Fruit fly (Drosophila melanogaster) whole organism, embryonic: Measurements from ENCODE around the gene CG32260.

Experiments used
- Aef1 ChIP-seq: fragments of 200-800 bp; sonication (Bioruptor generic); IDR thresholded peaks from 3 replicates; pipeline ENCODE4 v1.3.6; 2022; ENCODE audit warnings: missing biosample characterization, missing genetic modification characterization
- Atf6 ChIP-seq: fragments of 200-800 bp; sonication (Bioruptor generic); IDR thresholded peaks from 2 replicates; pipeline ENCODE4 v1.3.6; 2022; ENCODE audit warnings: missing biosample characterization, missing genetic modification characterization
- B-H1 ChIP-seq: fragments of 200-800 bp; sonication (Bioruptor generic); IDR thresholded peaks from 3 replicates; pipeline ENCODE4 v1.3.6; 2022; ENCODE audit warnings: missing biosample characterization, missing genetic modification characterization
- Blimp-1 ChIP-seq: fragments of 200-800 bp; sonication (Bioruptor generic); optimal IDR thresholded peaks from 3 replicates; lab custom pipeline; 2018; ENCODE audit warnings: missing biosample characterization, missing genetic modification characterization, mild to moderate bottlenecking, moderate library complexity, missing genetic modification reagents
- C15 ChIP-seq: fragments of 200-800 bp; sonication (Bioruptor generic); IDR thresholded peaks from 3 replicates; pipeline ENCODE4 v1.3.6; 2022; ENCODE audit warnings: missing biosample characterization, missing genetic modification characterization
- CG1024 ChIP-seq: fragments of 200-800 bp; sonication (Bioruptor generic); IDR thresholded peaks from 2 replicates; pipeline ENCODE4 v1.3.6; 2022; ENCODE audit warnings: missing biosample characterization, missing genetic modification characterization
- CG10565 ChIP-seq: fragments of 200-800 bp; sonication (Bioruptor generic); optimal IDR thresholded peaks from 3 replicates; lab custom pipeline; 2016; ENCODE audit warnings: missing biosample characterization, mild to moderate bottlenecking, missing genetic modification characterization
- CG11723 ChIP-seq: fragments of 200-800 bp; sonication (Bioruptor generic); optimal IDR thresholded peaks from 2 replicates; lab custom pipeline; 2017; ENCODE audit warnings: missing biosample characterization, mild to moderate bottlenecking, missing genetic modification characterization
- CG13894 ChIP-seq: fragments of 200-800 bp; sonication (Bioruptor generic); optimal IDR thresholded peaks from 3 replicates; lab custom pipeline; 2018; ENCODE audit warnings: missing biosample characterization, mild to moderate bottlenecking, missing genetic modification characterization, moderate library complexity
- CG15269 ChIP-seq: fragments of 200-800 bp; sonication (Bioruptor generic); optimal IDR thresholded peaks from 2 replicates; lab custom pipeline; 2018; ENCODE audit warnings: missing biosample characterization, mild to moderate bottlenecking, missing genetic modification characterization, moderate library complexity
- CG1602 ChIP-seq: fragments of 200-800 bp; sonication (Bioruptor generic); optimal IDR thresholded peaks from 3 replicates; lab custom pipeline; 2016; ENCODE audit warnings: missing biosample characterization, missing genetic modification characterization
- CG16863 ChIP-seq: fragments of 200-800 bp; sonication (Bioruptor generic); optimal IDR thresholded peaks from 3 replicates; lab custom pipeline; 2016; ENCODE audit warnings: missing biosample characterization, missing genetic modification characterization
- CG17612 ChIP-seq: fragments of 200-800 bp; sonication (Bioruptor generic); IDR thresholded peaks from 2 replicates; pipeline ENCODE4 v1.3.6; 2022; ENCODE audit warnings: missing biosample characterization, missing genetic modification characterization
- CG2678 ChIP-seq: fragments of 200-800 bp; sonication (Bioruptor generic); optimal IDR thresholded peaks from 3 replicates; lab custom pipeline; 2019; ENCODE audit warnings: missing biosample characterization, mild to moderate bottlenecking, missing genetic modification characterization, moderate library complexity
- CG30403 ChIP-seq: fragments of 200-800 bp; sonication (Bioruptor generic); optimal IDR thresholded peaks from 3 replicates; lab custom pipeline; 2016; ENCODE audit warnings: missing biosample characterization, missing genetic modification characterization
- CG30431 ChIP-seq: fragments of 200-800 bp; sonication (Bioruptor generic); optimal IDR thresholded peaks from 2 replicates; lab custom pipeline; 2017; ENCODE audit warnings: missing biosample characterization, missing genetic modification characterization
- CG3065 ChIP-seq: fragments of 200-800 bp; sonication (Bioruptor generic); optimal IDR thresholded peaks from 2 replicates; lab custom pipeline; 2016; ENCODE audit warnings: missing biosample characterization, missing genetic modification characterization
- CG32772 ChIP-seq: fragments of 200-800 bp; sonication (Bioruptor generic); IDR thresholded peaks from 2 replicates; pipeline ENCODE4 v1.3.6; 2022; ENCODE audit warnings: missing biosample characterization, missing genetic modification characterization
- CG4360 ChIP-seq: fragments of 200-800 bp; sonication (Bioruptor generic); IDR thresholded peaks from 2 replicates; pipeline ENCODE4 v1.3.6; 2022; ENCODE audit warnings: missing biosample characterization, missing genetic modification characterization
- CG5180 ChIP-seq: fragments of 200-800 bp; sonication (Bioruptor generic); optimal IDR thresholded peaks from 3 replicates; lab custom pipeline; 2017; ENCODE audit warnings: missing biosample characterization, missing genetic modification characterization, mild to moderate bottlenecking, moderate library complexity, missing genetic modification reagents
- CG6813 ChIP-seq: fragments of 200-800 bp; sonication (Bioruptor generic); optimal IDR thresholded peaks from 2 replicates; lab custom pipeline; 2017; ENCODE audit warnings: missing biosample characterization, missing genetic modification characterization, mild to moderate bottlenecking, moderate library complexity, missing genetic modification reagents
- CG7839 ChIP-seq: fragments of 200-800 bp; sonication (Bioruptor generic); optimal IDR thresholded peaks from 3 replicates; lab custom pipeline; 2018; ENCODE audit warnings: missing biosample characterization, mild to moderate bottlenecking, missing genetic modification characterization, moderate library complexity
- D19B ChIP-seq: fragments of 200-800 bp; sonication (Bioruptor generic); optimal IDR thresholded peaks from 2 replicates; lab custom pipeline; 2017; ENCODE audit warnings: missing biosample characterization, mild to moderate bottlenecking, missing genetic modification characterization
- Ets65A ChIP-seq: fragments of 200-800 bp; sonication (Bioruptor generic); peaks from one replicate; lab custom pipeline; 2016; ENCODE audit warnings: missing biosample characterization, missing genetic modification characterization
- Hmx ChIP-seq: fragments of 200-800 bp; sonication (Bioruptor generic); optimal IDR thresholded peaks from 2 replicates; lab custom pipeline; 2016; ENCODE audit warnings: missing biosample characterization, missing genetic modification characterization
- Mad ChIP-seq: fragments of 200-800 bp; sonication (Bioruptor generic); optimal IDR thresholded peaks from 2 replicates; lab custom pipeline; 2016; ENCODE audit warnings: missing biosample characterization, missing genetic modification characterization
- Mrtf ChIP-seq: fragments of 200-800 bp; sonication (Bioruptor generic); IDR thresholded peaks from 3 replicates; pipeline ENCODE4 v1.3.6; 2022; ENCODE audit warnings: missing biosample characterization, missing genetic modification characterization
- PHDP ChIP-seq: fragments of 200-800 bp; sonication (Bioruptor generic); optimal IDR thresholded peaks from 3 replicates; lab custom pipeline; 2018; ENCODE audit warnings: missing biosample characterization, mild to moderate bottlenecking, missing genetic modification characterization, moderate library complexity
- Six4 ChIP-seq: fragments of 200-800 bp; sonication (Bioruptor generic); optimal IDR thresholded peaks from 2 replicates; lab custom pipeline; 2016; ENCODE audit warnings: missing biosample characterization, missing genetic modification characterization
- Stat92E ChIP-seq, 3 experiments: fragments of >200 bp in 2 of 3; fragments of 200-800 bp in 1 of 3; sonication (Bioruptor generic) in 1 of 3; optimal IDR thresholded peaks; 2 replicates each; lab custom pipeline; 2017 to 2019; ENCODE audit warnings: missing biosample characterization in 3 of 3, missing genetic modification characterization in 3 of 3, mild to moderate bottlenecking in 1 of 3, moderate library complexity in 1 of 3
- abd-A ChIP-seq: fragments of 200-800 bp; sonication (Bioruptor generic); optimal IDR thresholded peaks from 3 replicates; lab custom pipeline; 2019; ENCODE audit warnings: missing biosample characterization, mild to moderate bottlenecking, missing genetic modification characterization, moderate library complexity
- al ChIP-seq: fragments of 200-800 bp; sonication (Bioruptor generic); IDR thresholded peaks from 2 replicates; pipeline ENCODE4 v1.3.6; 2022; ENCODE audit warnings: missing biosample characterization, missing genetic modification characterization
- ato ChIP-seq: fragments of 200-800 bp; sonication (Bioruptor generic); IDR thresholded peaks from 2 replicates; pipeline ENCODE4 v1.3.6; 2022; ENCODE audit warnings: missing biosample characterization, missing genetic modification characterization; ENCODE audit not compliant: partially characterized antibody
- bab2 ChIP-seq: fragments of 200-800 bp; sonication (Bioruptor generic); optimal IDR thresholded peaks from 2 replicates; lab custom pipeline; 2016; ENCODE audit warnings: missing biosample characterization, missing genetic modification characterization
- chinmo ChIP-seq: fragments of 200-800 bp; sonication (Bioruptor generic); IDR thresholded peaks from 4 replicates; pipeline ENCODE4 v1.3.6; 2022; ENCODE audit warnings: missing biosample characterization, missing genetic modification characterization; ENCODE audit not compliant: partially characterized antibody
- croc ChIP-seq: fragments of 200-800 bp; sonication (Bioruptor generic); conservative IDR thresholded peaks from 3 replicates; pipeline ENCODE4 v1.3.6; 2022; ENCODE audit warnings: missing biosample characterization, missing genetic modification characterization
- cwo ChIP-seq: fragments of 200-800 bp; sonication (Bioruptor generic); optimal IDR thresholded peaks from 3 replicates; lab custom pipeline; 2017; ENCODE audit warnings: missing biosample characterization, missing genetic modification characterization, mild to moderate bottlenecking, moderate library complexity, missing genetic modification reagents
- gfzf ChIP-seq: fragments of 200-800 bp; sonication (Bioruptor generic); optimal IDR thresholded peaks from 2 replicates; lab custom pipeline; 2016; ENCODE audit warnings: missing biosample characterization, mild to moderate bottlenecking, missing genetic modification characterization, moderate library complexity
- kay ChIP-seq: fragments of 200-800 bp; sonication (Bioruptor generic); optimal IDR thresholded peaks from 2 replicates; lab custom pipeline; 2016; ENCODE audit warnings: missing biosample characterization, missing genetic modification characterization
- peb ChIP-seq: fragments of 200-800 bp; sonication (Bioruptor generic); IDR thresholded peaks from 2 replicates; pipeline ENCODE4 v1.3.6; 2022; ENCODE audit warnings: missing biosample characterization, missing genetic modification characterization
- phol ChIP-seq: fragments of 200-800 bp; sonication (Bioruptor generic); optimal IDR thresholded peaks from 3 replicates; lab custom pipeline; 2018; ENCODE audit warnings: missing biosample characterization, mild to moderate bottlenecking, missing genetic modification characterization, moderate library complexity
- sd ChIP-seq: fragments of 200-800 bp; sonication (Bioruptor generic); optimal IDR thresholded peaks from 3 replicates; lab custom pipeline; 2018; ENCODE audit warnings: missing biosample characterization, mild to moderate bottlenecking, missing genetic modification characterization, moderate library complexity
- so ChIP-seq: fragments of 200-800 bp; sonication (Bioruptor generic); IDR thresholded peaks from 3 replicates; pipeline ENCODE4 v1.3.6; 2022; ENCODE audit warnings: missing biosample characterization, missing genetic modification characterization
- stwl ChIP-seq: fragments of 200-800 bp; sonication (Bioruptor generic); optimal IDR thresholded peaks from 3 replicates; lab custom pipeline; 2018; ENCODE audit warnings: missing biosample characterization, mild to moderate bottlenecking, missing genetic modification characterization, moderate library complexity
- tgo ChIP-seq: fragments of 200-800 bp; sonication (Bioruptor generic); IDR thresholded peaks from 3 replicates; pipeline ENCODE4 v1.3.6; 2022; ENCODE audit warnings: missing biosample characterization, missing genetic modification characterization
- toy ChIP-seq: fragments of 200-800 bp; sonication (Bioruptor generic); IDR thresholded peaks from 2 replicates; pipeline ENCODE4 v1.3.6; 2022; ENCODE audit warnings: missing biosample characterization, missing genetic modification characterization
- wor ChIP-seq: fragments of 200-800 bp; sonication (Bioruptor generic); IDR thresholded peaks from 2 replicates; pipeline ENCODE4 v1.3.6; 2022; ENCODE audit warnings: missing biosample characterization, missing genetic modification characterization

Gene CG32260

dm6 chr3L:4117493-4117892 lies 24.7 kb upstream of the CG32260 start:
- TF ChIP-seq Mrtf (GFP tag; lab: Robert Waterston, UW) = no peak
- peak; percentile 74 for TF ChIP-seq CG13894 (tag; lab: Kevin White, UChicago)
- TF ChIP-seq abd-A (tag; lab: Kevin White, UChicago) = peak; percentile 16
- TF ChIP-seq C15 (GFP tag; lab: Robert Waterston, UW) = no peak
- TF ChIP-seq sd (tag; lab: Kevin White, UChicago) = peak; percentile 23
- TF ChIP-seq chinmo (GFP tag; lab: Robert Waterston, UW) = 0 out of 4 replicates have a peak, but pooled peaks have one; percentile 59
- TF ChIP-seq, all 482 proteins: peak for 4

dm6 chr3L:4118339-4118738 lies 23.8 kb upstream of the CG32260 start:
- TF ChIP-seq CG17612 (GFP tag; lab: Robert Waterston, UW) (no peak), gfzf (no peak), CG3065 (no peak), Aef1 (GFP tag; lab: Robert Waterston, UW) (no peak), kay (GFP tag; lab: Kevin White, UChicago) (no peak), Stat92E (GFP tag; optimal IDR thresholded peaks at IDR 0.05; lab: Kevin White, UChicago) (peak in 1 of 3 experiments; percentile 3), Blimp-1 (GFP tag; lab: Kevin White, UChicago) (peak; percentile 47), CG30403 (GFP tag; lab: Kevin White, UChicago) (no peak), CG15269 (tag; lab: Kevin White, UChicago) (no peak), Atf6 (GFP tag; lab: Robert Waterston, UW) (no peak), CG7839 (tag; lab: Kevin White, UChicago) (no peak), Hmx (GFP tag; lab: Kevin White, UChicago) (no peak), CG32772 (0 out of 2 replicates have a peak, but pooled peaks have one; percentile 11), CG2678 (tag; lab: Kevin White, UChicago) (no peak)

- no peak for TF ChIP-seq wor (GFP tag; lab: Robert Waterston, UW)
- no peak for TF ChIP-seq CG16863 (GFP tag; lab: Kevin White, UChicago)
- TF ChIP-seq toy (GFP tag; lab: Robert Waterston, UW) = no peak
- TF ChIP-seq phol (tag; lab: Kevin White, UChicago) = peak; percentile 21
- no peak for TF ChIP-seq CG4360
- TF ChIP-seq cwo (GFP tag; lab: Kevin White, UChicago) = no peak
- TF ChIP-seq CG13894 (tag; lab: Kevin White, UChicago) = no peak
- peak; percentile 39 for TF ChIP-seq stwl (tag; lab: Kevin White, UChicago)
- TF ChIP-seq CG1024 (GFP tag; lab: Robert Waterston, UW) = no peak
- peak; percentile 32 for TF ChIP-seq Ets65A (GFP tag; lab: Kevin White, UChicago)
- peak; percentile 23 for TF ChIP-seq CG6813 (GFP tag; lab: Kevin White, UChicago)
- no peak for TF ChIP-seq croc
- no peak for TF ChIP-seq CG11723 (GFP tag; lab: Kevin White, UChicago)
- TF ChIP-seq CG10565 (GFP tag; lab: Kevin White, UChicago) = no peak
- TF ChIP-seq Six4 = no peak
- no peak for TF ChIP-seq ato
- no peak for TF ChIP-seq CG5180 (GFP tag; lab: Kevin White, UChicago)
- TF ChIP-seq bab2 (GFP tag; lab: Kevin White, UChicago) = peak; percentile 11
- no peak for TF ChIP-seq CG30431 (GFP tag; lab: Kevin White, UChicago)
- TF ChIP-seq PHDP (tag; lab: Kevin White, UChicago) = no peak
- no peak for TF ChIP-seq CG1602 (GFP tag; lab: Kevin White, UChicago)
- no peak for TF ChIP-seq Aef1 (GFP tag; lab: Robert Waterston, UW)
- TF ChIP-seq B-H1 = no peak
- TF ChIP-seq so (GFP tag; lab: Robert Waterston, UW) = 0 out of 3 replicates have a peak, but pooled peaks have one; percentile 11
- TF ChIP-seq D19B (GFP tag; lab: Kevin White, UChicago) = no peak
- TF ChIP-seq tgo (GFP tag; lab: Robert Waterston, UW) = no peak
- TF ChIP-seq al (GFP tag; lab: Robert Waterston, UW) = no peak
- no peak for TF ChIP-seq Mad (GFP tag; lab: Kevin White, UChicago)
- TF ChIP-seq peb = no peak
These were observed 22.4 kb upstream of the CG32260 start for dm6 chr3L:4119636-4120357.
